2 fruit fly cellular contexts compared by ENCODE assay signal in the genomic region with DNA sequence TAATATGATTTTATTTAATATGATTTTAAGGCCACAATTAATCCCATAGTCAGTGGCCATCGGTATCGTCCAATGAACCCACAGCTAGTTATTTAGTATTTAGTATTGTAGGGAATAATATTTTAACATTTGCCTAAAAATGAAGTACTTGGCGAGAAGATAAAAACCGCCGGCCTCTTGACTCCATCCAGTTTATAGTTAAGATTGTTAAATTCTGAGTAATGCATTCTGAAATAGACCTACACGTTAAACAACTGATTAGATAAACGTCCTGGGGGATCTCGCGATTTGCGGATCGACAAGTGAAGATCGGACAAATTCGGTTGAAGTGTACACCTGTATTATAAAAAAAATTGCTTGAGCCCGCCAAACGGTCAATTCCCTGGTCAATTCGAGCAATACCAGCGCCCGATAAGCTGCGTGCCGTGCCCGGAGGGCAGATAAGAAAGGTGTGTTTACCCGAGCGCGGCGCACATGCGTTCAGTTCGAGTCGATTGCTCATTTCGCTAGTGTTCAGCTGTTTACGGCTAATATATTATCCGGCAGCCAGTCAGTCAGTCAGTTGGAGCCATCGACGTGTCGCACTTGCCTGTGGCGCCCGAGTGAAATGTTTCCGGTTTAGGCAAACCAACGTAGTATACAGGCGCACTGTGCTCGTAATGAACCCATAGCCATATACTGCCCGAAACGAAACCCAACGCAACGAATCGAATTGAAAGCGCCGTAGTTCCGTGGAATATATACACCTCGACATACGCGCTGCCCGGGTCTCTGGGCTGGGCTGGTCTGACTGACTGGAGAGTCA.
A peak's percentile ranks its signal among the peaks of the same experiment; 100 is the strongest.
TF ChIP-seq lines count a peak whose summit lies in the region.

No protein-coding gene starts in this region.

TF ChIP-seq in whole organism, adult, 20 proteins besides CTCF, POLR2A, EP300 and RAD21 (continued from another document):
- TF ChIP-seq CG11617 (GFP tag; optimal IDR thresholded peaks at IDR 0.05; lab: Kevin White, UChicago): no peak

TF ChIP-seq in whole organism, embryonic, 481 proteins besides CTCF, POLR2A, EP300 and RAD21 (continued from another document and continues in another):
- no peak for TF ChIP-seq CG6689 (GFP tag; IDR thresholded peaks at IDR 0.05; lab: Robert Waterston, UW)
- TF ChIP-seq Hmx (GFP tag; optimal IDR thresholded peaks at IDR 0.05; lab: Kevin White, UChicago): no peak
- TF ChIP-seq Rx (GFP tag; IDR thresholded peaks at IDR 0.05; lab: Robert Waterston, UW): no peak
- no peak for TF ChIP-seq Usf (GFP tag; optimal IDR thresholded peaks at IDR 0.05; lab: Kevin White, UChicago)
- TF ChIP-seq lmd (GFP tag; IDR thresholded peaks at IDR 0.05; lab: Robert Waterston, UW): no peak
- no peak for TF ChIP-seq ssp (GFP tag; IDR thresholded peaks at IDR 0.05; lab: Robert Waterston, UW)
- TF ChIP-seq jing (GFP tag; optimal IDR thresholded peaks at IDR 0.05; lab: Kevin White, UChicago): no peak
- no peak for TF ChIP-seq corto (GFP tag; optimal IDR thresholded peaks at IDR 0.05; lab: Kevin White, UChicago)
- TF ChIP-seq CG17802 (tag; optimal IDR thresholded peaks at IDR 0.05; lab: Kevin White, UChicago): no peak
- no peak for TF ChIP-seq CG9609 (GFP tag; optimal IDR thresholded peaks at IDR 0.05; lab: Kevin White, UChicago)
- TF ChIP-seq Mes4 (GFP tag; optimal IDR thresholded peaks at IDR 0.05; lab: Kevin White, UChicago): no peak
- no peak for TF ChIP-seq Poxn (GFP tag; IDR thresholded peaks at IDR 0.05; lab: Robert Waterston, UW)
- no peak for TF ChIP-seq fru (optimal IDR thresholded peaks at IDR 0.05; lab: Kevin White, UChicago)
- no peak for TF ChIP-seq Chrac-16 (GFP tag; optimal IDR thresholded peaks at IDR 0.05; lab: Kevin White, UChicago)
- TF ChIP-seq eyg (GFP tag; optimal IDR thresholded peaks at IDR 0.05; lab: Kevin White, UChicago): no peak
- TF ChIP-seq CG7928 (GFP tag; optimal IDR thresholded peaks at IDR 0.05; lab: Kevin White, UChicago): no peak
- no peak; the same call in 1 of the 2 replicates for TF ChIP-seq amos (GFP tag; IDR thresholded peaks at IDR 0.05; lab: Robert Waterston, UW; ENCODE audit: partially characterized antibody)
- TF ChIP-seq CG15514 (GFP tag; optimal IDR thresholded peaks at IDR 0.05; lab: Kevin White, UChicago): peak; percentile 19
- no peak for TF ChIP-seq CG7963 (GFP tag; IDR thresholded peaks at IDR 0.05; lab: Robert Waterston, UW; ENCODE audit: partially characterized antibody)
- TF ChIP-seq NK7.1 (GFP tag; optimal IDR thresholded peaks at IDR 0.05; lab: Kevin White, UChicago): no peak
- TF ChIP-seq Hr3 (GFP tag; optimal IDR thresholded peaks at IDR 0.05; lab: Kevin White, UChicago): no peak
- TF ChIP-seq HLH4C (GFP tag; IDR thresholded peaks at IDR 0.05; lab: Robert Waterston, UW; ENCODE audit: partially characterized antibody): no peak
- TF ChIP-seq sug (tag; optimal IDR thresholded peaks at IDR 0.05; lab: Kevin White, UChicago): peak; percentile 95
- TF ChIP-seq unpg (GFP tag; optimal IDR thresholded peaks at IDR 0.05; lab: Kevin White, UChicago): no peak
- peak; percentile 51 for TF ChIP-seq CG18599 (GFP tag; optimal IDR thresholded peaks at IDR 0.05; lab: Kevin White, UChicago)
- no peak for TF ChIP-seq maf-S (GFP tag; optimal IDR thresholded peaks at IDR 0.05; lab: Kevin White, UChicago)
- TF ChIP-seq CG32532 (GFP tag; IDR thresholded peaks at IDR 0.05; lab: Robert Waterston, UW): no peak
- no peak for TF ChIP-seq CG17568 (GFP tag; optimal IDR thresholded peaks at IDR 0.05; lab: Kevin White, UChicago)
- TF ChIP-seq CG30403 (GFP tag; optimal IDR thresholded peaks at IDR 0.05; lab: Kevin White, UChicago): no peak
- TF ChIP-seq cas (GFP tag; IDR thresholded peaks at IDR 0.05; lab: Robert Waterston, UW): no peak
- TF ChIP-seq sima (GFP tag; optimal IDR thresholded peaks at IDR 0.05; lab: Kevin White, UChicago): no peak
- TF ChIP-seq Sin3A (optimal IDR thresholded peaks at IDR 0.05; lab: Kevin White, UChicago): no peak
- no peak for TF ChIP-seq CG18476 (GFP tag; optimal IDR thresholded peaks at IDR 0.05; lab: Kevin White, UChicago)
- peak; percentile 59 for TF ChIP-seq grn (GFP tag; optimal IDR thresholded peaks at IDR 0.05; lab: Kevin White, UChicago)
- TF ChIP-seq wdn (GFP tag; IDR thresholded peaks at IDR 0.05; lab: Robert Waterston, UW): no peak
- TF ChIP-seq gce (GFP tag; IDR thresholded peaks at IDR 0.05; lab: Robert Waterston, UW): no peak
- no peak for TF ChIP-seq trh (GFP tag; optimal IDR thresholded peaks at IDR 0.05; lab: Kevin White, UChicago)
- TF ChIP-seq CG2199 (GFP tag; IDR thresholded peaks at IDR 0.05; lab: Robert Waterston, UW): peak; percentile 89; the same call in 2 of the 3 replicates
- no peak for TF ChIP-seq D19B (GFP tag; optimal IDR thresholded peaks at IDR 0.05; lab: Kevin White, UChicago)
- TF ChIP-seq kah (GFP tag; optimal IDR thresholded peaks at IDR 0.05; lab: Kevin White, UChicago): no peak
- TF ChIP-seq CHES-1-like (GFP tag; optimal IDR thresholded peaks at IDR 0.05; lab: Kevin White, UChicago): no peak
- TF ChIP-seq Ets65A (GFP tag; lab: Kevin White, UChicago): no peak
- no peak for TF ChIP-seq Bdp1 (GFP tag; optimal IDR thresholded peaks at IDR 0.05; lab: Kevin White, UChicago)
- TF ChIP-seq rib (GFP tag; IDR thresholded peaks at IDR 0.05; lab: Robert Waterston, UW): no peak
- no peak for TF ChIP-seq CG8089 (GFP tag; optimal IDR thresholded peaks at IDR 0.05; lab: Kevin White, UChicago)
- no peak for TF ChIP-seq Sry-β (GFP tag; optimal IDR thresholded peaks at IDR 0.05; lab: Kevin White, UChicago)
- TF ChIP-seq gcm (GFP tag; optimal IDR thresholded peaks at IDR 0.05; lab: Kevin White, UChicago): no peak
- no peak for TF ChIP-seq fd102C (GFP tag; optimal IDR thresholded peaks at IDR 0.05; lab: Kevin White, UChicago)
- no peak for TF ChIP-seq inv (GFP tag; IDR thresholded peaks at IDR 0.05; lab: Robert Waterston, UW; ENCODE audit: partially characterized antibody)
- no peak for TF ChIP-seq CG8290 (GFP tag; optimal IDR thresholded peaks at IDR 0.05; lab: Kevin White, UChicago)
- TF ChIP-seq CG8290 (tag; optimal IDR thresholded peaks at IDR 0.05; lab: Kevin White, UChicago): peak in 1 of 2 experiments; percentile 30
- TF ChIP-seq oc (tag; optimal IDR thresholded peaks at IDR 0.05; lab: Kevin White, UChicago): no peak
- TF ChIP-seq mam (GFP tag; optimal IDR thresholded peaks at IDR 0.05; lab: Kevin White, UChicago): no peak
- no peak for TF ChIP-seq danr (GFP tag; IDR thresholded peaks at IDR 0.05; lab: Robert Waterston, UW)
- TF ChIP-seq Taf1 (GFP tag; IDR thresholded peaks at IDR 0.05; lab: Robert Waterston, UW): no peak
- no peak for TF ChIP-seq CG4424 (GFP tag; optimal IDR thresholded peaks at IDR 0.05; lab: Kevin White, UChicago)
- no peak for TF ChIP-seq Atf3 (GFP tag; optimal IDR thresholded peaks at IDR 0.05; lab: Kevin White, UChicago)
- TF ChIP-seq MBD-R2 (GFP tag; IDR thresholded peaks at IDR 0.05; lab: Robert Waterston, UW): no peak
- no peak for TF ChIP-seq Mrtf (GFP tag; IDR thresholded peaks at IDR 0.05; lab: Robert Waterston, UW)
- no peak for TF ChIP-seq CG14710 (tag; optimal IDR thresholded peaks at IDR 0.05; lab: Kevin White, UChicago)
- TF ChIP-seq CG7271 (tag; optimal IDR thresholded peaks at IDR 0.05; lab: Kevin White, UChicago): no peak
- TF ChIP-seq twi (tag; optimal IDR thresholded peaks at IDR 0.05; lab: Kevin White, UChicago): no peak
- TF ChIP-seq chm (GFP tag; IDR thresholded peaks at IDR 0.05; lab: Robert Waterston, UW): no peak; the same call in 1 of the 2 replicates
- no peak for TF ChIP-seq CG6813 (GFP tag; optimal IDR thresholded peaks at IDR 0.05; lab: Kevin White, UChicago)
- no peak for TF ChIP-seq nerfin-1 (tag; optimal IDR thresholded peaks at IDR 0.05; lab: Kevin White, UChicago)
- TF ChIP-seq lov (optimal IDR thresholded peaks at IDR 0.05; lab: Kevin White, UChicago): no peak
- TF ChIP-seq lov (GFP tag; IDR thresholded peaks at IDR 0.05; lab: Robert Waterston, UW): no peak
- TF ChIP-seq Rfx (GFP tag; IDR thresholded peaks at IDR 0.05; lab: Robert Waterston, UW): no peak
- TF ChIP-seq CG34376 (GFP tag; optimal IDR thresholded peaks at IDR 0.05; lab: Kevin White, UChicago): peak; percentile 67
- no peak for TF ChIP-seq CG7839 (tag; optimal IDR thresholded peaks at IDR 0.05; lab: Kevin White, UChicago)
- TF ChIP-seq Xbp1 (GFP tag; optimal IDR thresholded peaks at IDR 0.05; lab: Kevin White, UChicago): no peak
- TF ChIP-seq CG15601 (tag; optimal IDR thresholded peaks at IDR 0.05; lab: Kevin White, UChicago): peak; percentile 6
- peak; percentile 2 for TF ChIP-seq CG13894 (tag; optimal IDR thresholded peaks at IDR 0.05; lab: Kevin White, UChicago)
- peak; percentile 16 for TF ChIP-seq lbe (GFP tag; optimal IDR thresholded peaks at IDR 0.05; lab: Kevin White, UChicago)
- TF ChIP-seq CG4854 (GFP tag; optimal IDR thresholded peaks at IDR 0.05; lab: Kevin White, UChicago): no peak
- no peak for TF ChIP-seq CG7987 (GFP tag; optimal IDR thresholded peaks at IDR 0.05; lab: Kevin White, UChicago)
- TF ChIP-seq CG17359 (tag; optimal IDR thresholded peaks at IDR 0.05; lab: Kevin White, UChicago): no peak
- TF ChIP-seq Doc2 (GFP tag; IDR thresholded peaks at IDR 0.05; lab: Robert Waterston, UW): no peak
- TF ChIP-seq E2f2 (GFP tag; IDR thresholded peaks at IDR 0.05; lab: Robert Waterston, UW): 0 out of 2 replicates have a peak, but pooled peaks have one; percentile 11
- no peak for TF ChIP-seq HLH3B (GFP tag; IDR thresholded peaks at IDR 0.05; lab: Robert Waterston, UW)
- no peak for TF ChIP-seq CG1602 (GFP tag; optimal IDR thresholded peaks at IDR 0.05; lab: Kevin White, UChicago)
- TF ChIP-seq CG4707 (GFP tag; optimal IDR thresholded peaks at IDR 0.05; lab: Kevin White, UChicago): no peak
- TF ChIP-seq trem (tag; optimal IDR thresholded peaks at IDR 0.05; lab: Kevin White, UChicago): no peak
- TF ChIP-seq CG18011 (GFP tag; optimal IDR thresholded peaks at IDR 0.05; lab: Kevin White, UChicago): no peak
- no peak for TF ChIP-seq CG2120 (GFP tag; optimal IDR thresholded peaks at IDR 0.05; lab: Kevin White, UChicago)
- no peak; the same call in 2 of the 3 replicates for TF ChIP-seq row (GFP tag; IDR thresholded peaks at IDR 0.05; lab: Robert Waterston, UW)
- TF ChIP-seq onecut (GFP tag; IDR thresholded peaks at IDR 0.05; lab: Robert Waterston, UW): no peak
- no peak for TF ChIP-seq CG2202 (tag; optimal IDR thresholded peaks at IDR 0.05; lab: Kevin White, UChicago)
- TF ChIP-seq CG18262 (tag; optimal IDR thresholded peaks at IDR 0.05; lab: Kevin White, UChicago): no peak
- no peak for TF ChIP-seq Nf-YC (tag; optimal IDR thresholded peaks at IDR 0.05; lab: Kevin White, UChicago)
- TF ChIP-seq mirr (GFP tag; optimal IDR thresholded peaks at IDR 0.05; lab: Kevin White, UChicago): peak; percentile 42
- TF ChIP-seq Bgb (GFP tag; IDR thresholded peaks at IDR 0.05; lab: Robert Waterston, UW; ENCODE audit: partially characterized antibody): no peak
- no peak for TF ChIP-seq Neu2 (GFP tag; optimal IDR thresholded peaks at IDR 0.05; lab: Kevin White, UChicago; ENCODE audit: borderline replicate concordance)
- no peak for TF ChIP-seq CG33557 (GFP tag; optimal IDR thresholded peaks at IDR 0.05; lab: Kevin White, UChicago)
- TF ChIP-seq vnd (GFP tag; IDR thresholded peaks at IDR 0.05; lab: Robert Waterston, UW; ENCODE audit: partially characterized antibody): no peak
- peak; percentile 77 for TF ChIP-seq exex (tag; optimal IDR thresholded peaks at IDR 0.05; lab: Kevin White, UChicago)
- TF ChIP-seq CG13287 (GFP tag; IDR thresholded peaks at IDR 0.05; lab: Robert Waterston, UW; ENCODE audit: partially characterized antibody): no peak
- no peak for TF ChIP-seq Side (GFP tag; optimal IDR thresholded peaks at IDR 0.05; lab: Kevin White, UChicago)
- TF ChIP-seq CG12071 (GFP tag; optimal IDR thresholded peaks at IDR 0.05; lab: Kevin White, UChicago): no peak
- TF ChIP-seq CG11504 (tag; optimal IDR thresholded peaks at IDR 0.05; lab: Kevin White, UChicago): no peak
- no peak for TF ChIP-seq Jarid2 (GFP tag; optimal IDR thresholded peaks at IDR 0.05; lab: Kevin White, UChicago)
- no peak for TF ChIP-seq CG3407 (GFP tag; optimal IDR thresholded peaks at IDR 0.05; lab: Kevin White, UChicago)
- TF ChIP-seq Hmr (GFP tag; optimal IDR thresholded peaks at IDR 0.05; lab: Kevin White, UChicago): peak; percentile 2
- peak; percentile 45 for TF ChIP-seq HmgZ (tag; optimal IDR thresholded peaks at IDR 0.05; lab: Kevin White, UChicago)
- no peak for TF ChIP-seq CG12155 (GFP tag; optimal IDR thresholded peaks at IDR 0.05; lab: Kevin White, UChicago)
- no peak for TF ChIP-seq kay (GFP tag; optimal IDR thresholded peaks at IDR 0.05; lab: Kevin White, UChicago)
- no peak for TF ChIP-seq lola (GFP tag; optimal IDR thresholded peaks at IDR 0.05; lab: Kevin White, UChicago)
- no peak for TF ChIP-seq odd (GFP tag; optimal IDR thresholded peaks at IDR 0.05; lab: Kevin White, UChicago)
- TF ChIP-seq aop (GFP tag; IDR thresholded peaks at IDR 0.05; lab: Robert Waterston, UW): no peak
- TF ChIP-seq dimm (GFP tag; IDR thresholded peaks at IDR 0.05; lab: Robert Waterston, UW): no peak
- no peak for TF ChIP-seq CG6175 (GFP tag; IDR thresholded peaks at IDR 0.05; lab: Robert Waterston, UW)
- no peak for TF ChIP-seq MESR4 (GFP tag; optimal IDR thresholded peaks at IDR 0.05; lab: Kevin White, UChicago)
- no peak for TF ChIP-seq CG11456 (GFP tag; IDR thresholded peaks at IDR 0.05; lab: Robert Waterston, UW)
- TF ChIP-seq slou (GFP tag; optimal IDR thresholded peaks at IDR 0.05; lab: Kevin White, UChicago): no peak
- no peak for TF ChIP-seq ara (GFP tag; IDR thresholded peaks at IDR 0.05; lab: Robert Waterston, UW)
- no peak for TF ChIP-seq CG2712 (tag; optimal IDR thresholded peaks at IDR 0.05; lab: Kevin White, UChicago)
- TF ChIP-seq nom (GFP tag; optimal IDR thresholded peaks at IDR 0.05; lab: Kevin White, UChicago): no peak
- TF ChIP-seq CG12299 (tag; optimal IDR thresholded peaks at IDR 0.05; lab: Kevin White, UChicago): no peak
- no peak for TF ChIP-seq CG12104 (GFP tag; optimal IDR thresholded peaks at IDR 0.05; lab: Kevin White, UChicago)
- no peak for TF ChIP-seq CG16779 (GFP tag; IDR thresholded peaks at IDR 0.05; lab: Robert Waterston, UW)
- TF ChIP-seq Fer3 (tag; optimal IDR thresholded peaks at IDR 0.05; lab: Kevin White, UChicago): no peak
- TF ChIP-seq disco-r (GFP tag; optimal IDR thresholded peaks at IDR 0.05; lab: Kevin White, UChicago): no peak
- no peak for TF ChIP-seq ac (GFP tag; optimal IDR thresholded peaks at IDR 0.05; lab: Kevin White, UChicago)
- no peak for TF ChIP-seq br (optimal IDR thresholded peaks at IDR 0.05; lab: Kevin White, UChicago)
- TF ChIP-seq CG3995 (GFP tag; optimal IDR thresholded peaks at IDR 0.05; lab: Kevin White, UChicago): no peak
- TF ChIP-seq toy (GFP tag; IDR thresholded peaks at IDR 0.05; lab: Robert Waterston, UW): no peak
- TF ChIP-seq NfI (GFP tag; optimal IDR thresholded peaks at IDR 0.05; lab: Kevin White, UChicago): no peak
